Worm (Caenorhabditis elegans) whole organism, L1 larva: ENCODE measurements around the gene T09F3.5.

ENCODE experiments used
- C16A3.4 ChIP-seq: fragments of 150-350 bp; optimal IDR thresholded peaks from 2 replicates; lab custom pipeline; 2014; ENCODE audit warnings: missing biosample characterization, missing genetic modification characterization
- C34B4.2 ChIP-seq: sonication (generic microtip); optimal IDR thresholded peaks from 2 replicates; lab custom pipeline; 2017; ENCODE audit warnings: mild to moderate bottlenecking, missing genetic modification characterization, missing compliant biosample characterization
- F16B12.6 ChIP-seq: fragments of 150-350 bp; optimal IDR thresholded peaks from 2 replicates; lab custom pipeline; 2014; ENCODE audit warnings: missing biosample characterization, missing genetic modification characterization
- aha-1 ChIP-seq: fragments of 150-350 bp; optimal IDR thresholded peaks from 2 replicates; lab custom pipeline; 2014; ENCODE audit warnings: missing biosample characterization, missing genetic modification characterization
- aly-2 ChIP-seq: fragments of 150-350 bp; optimal IDR thresholded peaks from 2 replicates; lab custom pipeline; 2014; ENCODE audit warnings: missing biosample characterization, missing genetic modification characterization
- ama-1 ChIP-seq: fragments of 150-350 bp; optimal IDR thresholded peaks from 2 replicates; lab custom pipeline; 2014
- blmp-1 ChIP-seq: fragments of 150-350 bp; optimal IDR thresholded peaks from 2 replicates; lab custom pipeline; 2014; ENCODE audit warnings: missing biosample characterization, missing genetic modification characterization
- ceh-63 ChIP-seq: fragments of 200-800 bp; sonication (Bioruptor generic); optimal IDR thresholded peaks from 2 replicates; lab custom pipeline; 2018; ENCODE audit warnings: mild to moderate bottlenecking, missing genetic modification characterization, missing compliant biosample characterization
- ceh-8 ChIP-seq: fragments of 200-800 bp; sonication (Bioruptor generic); optimal IDR thresholded peaks from 2 replicates; lab custom pipeline; 2018; ENCODE audit warnings: mild to moderate bottlenecking, missing genetic modification characterization, moderate library complexity, missing compliant biosample characterization
- ceh-88 ChIP-seq: fragments of 200-800 bp; sonication (Bioruptor generic); IDR thresholded peaks from 2 replicates; pipeline ENCODE4 v1.3.6; 2022; ENCODE audit warnings: missing genetic modification characterization, missing compliant biosample characterization
- ceh-90 ChIP-seq: sonication (generic microtip); optimal IDR thresholded peaks from 2 replicates; lab custom pipeline; 2016; ENCODE audit warnings: missing genetic modification characterization, missing compliant biosample characterization
- ces-1 ChIP-seq: fragments of 150-350 bp; optimal IDR thresholded peaks from 2 replicates; lab custom pipeline; 2014; ENCODE audit warnings: missing biosample characterization, missing genetic modification reagents, missing genetic modification characterization
- dsc-1 ChIP-seq: sonication (generic microtip); optimal IDR thresholded peaks from 2 replicates; lab custom pipeline; 2016; ENCODE audit warnings: mild to moderate bottlenecking, missing genetic modification characterization, missing compliant biosample characterization
- egl-13 ChIP-seq: sonication (generic microtip); optimal IDR thresholded peaks from 2 replicates; lab custom pipeline; 2016; ENCODE audit warnings: missing genotype, missing genetic modification reagents, missing genetic modification characterization, missing compliant biosample characterization
- elt-3 ChIP-seq, 6 experiments: fragments of 150-350 bp in 1 of 6; sonication (generic microtip); optimal IDR thresholded peaks; 2 replicates each; lab custom pipeline; 2017 to 2018; ENCODE audit warnings: missing biosample characterization in 6 of 6, missing genetic modification characterization in 6 of 6, inconsistent platforms in 1 of 6
- ets-5 ChIP-seq: fragments of 200-800 bp; sonication (Bioruptor generic); IDR thresholded peaks from 2 replicates; pipeline ENCODE4 v1.3.6; 2022; ENCODE audit warnings: missing genetic modification characterization, missing compliant biosample characterization
- fkh-8 ChIP-seq: sonication (generic microtip); optimal IDR thresholded peaks from 2 replicates; lab custom pipeline; 2016; ENCODE audit warnings: mild to moderate bottlenecking, missing genetic modification characterization, missing compliant biosample characterization
- fos-1 ChIP-seq: fragments of 150-350 bp; optimal IDR thresholded peaks from 2 replicates; lab custom pipeline; 2014; ENCODE audit warnings: missing biosample characterization, missing genetic modification characterization
- grh-1 ChIP-seq: fragments of 200-800 bp; sonication (Bioruptor generic); IDR thresholded peaks from 2 replicates; pipeline ENCODE4 v1.3.6; 2022; ENCODE audit warnings: missing genetic modification reagents, missing genetic modification characterization, missing compliant biosample characterization
- hlh-17 ChIP-seq: fragments of 200-800 bp; sonication (Bioruptor generic); optimal IDR thresholded peaks from 2 replicates; lab custom pipeline; 2018; ENCODE audit warnings: missing genetic modification characterization, mild to moderate bottlenecking, missing compliant biosample characterization, moderate library complexity, borderline replicate concordance
- hlh-4 ChIP-seq: sonication (generic microtip); optimal IDR thresholded peaks from 2 replicates; lab custom pipeline; 2016; ENCODE audit warnings: mild to moderate bottlenecking, missing genetic modification characterization, missing compliant biosample characterization
- isw-1 ChIP-seq: fragments of 200-800 bp; sonication (Bioruptor generic); IDR thresholded peaks from 2 replicates; pipeline ENCODE4 v1.3.6; 2022; ENCODE audit warnings: missing genetic modification characterization, missing compliant biosample characterization
- jun-1 ChIP-seq: fragments of 150-350 bp; optimal IDR thresholded peaks from 2 replicates; lab custom pipeline; 2014; ENCODE audit warnings: missing biosample characterization, missing genetic modification reagents, missing genetic modification characterization
- lin-15B ChIP-seq: fragments of 150-350 bp; sonication (generic microtip); optimal IDR thresholded peaks from 3 replicates; lab custom pipeline; 2014; ENCODE audit warnings: missing biosample characterization, missing genetic modification characterization
- mab-9 ChIP-seq: fragments of 200-800 bp; sonication (Bioruptor generic); IDR thresholded peaks from 2 replicates; pipeline ENCODE4 v1.3.6; 2022; ENCODE audit warnings: missing genetic modification reagents, missing genetic modification characterization, missing compliant biosample characterization
- mdl-1 ChIP-seq, 2 experiments: fragments of 150-350 bp; optimal IDR thresholded peaks; 2 replicates each; lab custom pipeline; 2014 to 2017; ENCODE audit warnings: missing biosample characterization in 2 of 2, missing genetic modification characterization in 2 of 2, inconsistent platforms in 1 of 2
- mef-2 ChIP-seq: fragments of 150-350 bp; optimal IDR thresholded peaks from 2 replicates; lab custom pipeline; 2014; ENCODE audit warnings: missing biosample characterization, missing genetic modification characterization
- nhr-12 ChIP-seq: sonication (generic microtip); optimal IDR thresholded peaks from 2 replicates; lab custom pipeline; 2017; ENCODE audit warnings: missing biosample characterization, missing genetic modification characterization
- nhr-19 ChIP-seq: fragments of 200-800 bp; sonication (Bioruptor generic); conservative IDR thresholded peaks from 2 replicates; pipeline ENCODE4 v1.3.6; 2022; ENCODE audit warnings: missing genetic modification characterization, missing compliant biosample characterization
- nhr-237 ChIP-seq: fragments of 150-350 bp; optimal IDR thresholded peaks from 2 replicates; lab custom pipeline; 2014; ENCODE audit warnings: missing biosample characterization, missing genetic modification characterization
- nhr-28 ChIP-seq: fragments of 150-350 bp; optimal IDR thresholded peaks from 2 replicates; lab custom pipeline; 2014; ENCODE audit warnings: missing biosample characterization, missing genetic modification characterization
- nhr-47 ChIP-seq: sonication (generic microtip); optimal IDR thresholded peaks from 2 replicates; lab custom pipeline; 2016; ENCODE audit warnings: mild to moderate bottlenecking, missing genetic modification characterization, moderate library complexity, missing compliant biosample characterization
- nhr-84 ChIP-seq: sonication (generic microtip); optimal IDR thresholded peaks from 2 replicates; lab custom pipeline; 2017; ENCODE audit warnings: missing biosample characterization, missing genetic modification characterization
- pag-3 ChIP-seq: sonication (generic microtip); optimal IDR thresholded peaks from 2 replicates; lab custom pipeline; 2017; ENCODE audit warnings: missing genetic modification characterization, mild to moderate bottlenecking, missing compliant biosample characterization, antibody characterized with exemption, borderline replicate concordance; ENCODE audit not compliant: insufficient read depth
- skn-1 ChIP-seq: fragments of 150-350 bp; optimal IDR thresholded peaks from 2 replicates; lab custom pipeline; 2014; ENCODE audit warnings: missing biosample characterization, missing genetic modification characterization
- snpc-4 ChIP-seq: fragments of 150-350 bp; optimal IDR thresholded peaks from 2 replicates; lab custom pipeline; 2014; ENCODE audit warnings: missing biosample characterization, missing genetic modification characterization
- unc-130 ChIP-seq: fragments of 150-350 bp; optimal IDR thresholded peaks from 2 replicates; lab custom pipeline; 2017; ENCODE audit warnings: missing biosample characterization, missing genetic modification characterization, inconsistent platforms
- unc-30 ChIP-seq: sonication (generic microtip); optimal IDR thresholded peaks from 2 replicates; lab custom pipeline; 2017; ENCODE audit warnings: missing biosample characterization, missing genetic modification characterization
- unc-62 ChIP-seq: fragments of 150-350 bp; optimal IDR thresholded peaks from 2 replicates; lab custom pipeline; 2014; ENCODE audit warnings: missing biosample characterization, missing genetic modification reagents, missing genetic modification characterization
- unc-86 ChIP-seq: sonication (generic microtip); optimal IDR thresholded peaks from 2 replicates; lab custom pipeline; 2016; ENCODE audit warnings: missing genetic modification characterization, missing compliant biosample characterization
- unc-98 ChIP-seq: fragments of 200-800 bp; sonication (Bioruptor generic); IDR thresholded peaks from 2 replicates; pipeline ENCODE4 v1.3.6; 2022; ENCODE audit warnings: missing genetic modification characterization, missing compliant biosample characterization
- vab-15 ChIP-seq: sonication (generic microtip); optimal IDR thresholded peaks from 2 replicates; lab custom pipeline; 2017; ENCODE audit warnings: missing genotype, mild to moderate bottlenecking, missing genetic modification characterization, missing compliant biosample characterization
- xbp-1 ChIP-seq: sonication (generic microtip); optimal IDR thresholded peaks from 2 replicates; lab custom pipeline; 2016; ENCODE audit warnings: missing genetic modification characterization, missing compliant biosample characterization
- zag-1 ChIP-seq: fragments of 150-350 bp; optimal IDR thresholded peaks from 2 replicates; lab custom pipeline; 2014; ENCODE audit warnings: missing biosample characterization, missing genetic modification characterization
- ztf-4 ChIP-seq: fragments of 150-350 bp; optimal IDR thresholded peaks from 2 replicates; lab custom pipeline; 2014; ENCODE audit warnings: missing biosample characterization, missing genetic modification characterization

T09F3.5 gene

DNA sequence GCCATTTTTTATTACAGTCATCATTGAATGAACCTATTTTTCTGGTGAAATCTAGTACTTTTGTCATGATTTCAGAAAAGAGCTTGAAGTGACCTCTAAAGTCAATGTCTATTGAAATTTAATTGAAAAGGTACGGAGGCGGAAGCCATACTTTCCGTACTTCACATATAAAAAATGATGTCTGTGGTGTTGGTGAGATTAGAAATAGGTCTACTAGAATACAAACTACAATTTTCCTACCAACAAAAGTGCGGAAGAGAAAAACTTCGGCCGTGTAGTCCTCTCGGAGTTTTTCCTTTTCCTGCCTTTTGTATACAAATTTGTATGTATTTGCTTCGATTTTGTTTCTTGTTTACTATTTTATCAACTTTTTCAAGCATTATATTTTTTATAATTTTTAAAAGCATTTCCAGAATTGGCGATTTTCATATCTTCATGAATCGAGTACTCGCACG, 1.3 kb upstream of the T09F3.5 start, which contains the start of gene T09F3.4 (continued):
- peak; percentile 58 for TF ChIP-seq blmp-1
- peak; percentile 42 for TF ChIP-seq hlh-4 (tag; lab: Kevin White, UChicago)
- peak; percentile 75 for TF ChIP-seq nhr-19 (GFP tag; lab: Robert Waterston, UW)
- peak; percentile 48 for TF ChIP-seq isw-1 (GFP tag; lab: Robert Waterston, UW)
- TF ChIP-seq unc-30 (tag; lab: Kevin White, UChicago): no peak
- no peak for TF ChIP-seq zag-1 (tag; lab: Kevin White, UChicago)
- TF ChIP-seq aly-2: no peak
- TF ChIP-seq C34B4.2 (tag; lab: Kevin White, UChicago): no peak
- TF ChIP-seq ceh-63 (GFP tag; lab: Kevin White, UChicago): no peak
- no peak for TF ChIP-seq ceh-88 (GFP tag; lab: Robert Waterston, UW)
- TF ChIP-seq grh-1 (GFP tag; lab: Robert Waterston, UW): peak; percentile 34; the same call in 1 of the 2 replicates
- no peak for TF ChIP-seq fos-1 (tag; lab: Kevin White, UChicago)
- TF ChIP-seq xbp-1 (tag; lab: Kevin White, UChicago): peak; percentile 78
- no peak for TF ChIP-seq ets-5 (GFP tag; lab: Robert Waterston, UW)
- peak; percentile 23 for TF ChIP-seq F16B12.6
- TF ChIP-seq skn-1 (tag; lab: Kevin White, UChicago): peak; percentile 42
- peak; percentile 0 for TF ChIP-seq ztf-4 (tag; lab: Kevin White, UChicago)
- no peak for TF ChIP-seq ces-1
- no peak for TF ChIP-seq unc-62 (GFP tag; lab: Kevin White, UChicago)
- peak; percentile 37 for TF ChIP-seq snpc-4
- TF ChIP-seq dsc-1 (tag; lab: Kevin White, UChicago): peak; percentile 83
- peak; percentile 59 for TF ChIP-seq fkh-8 (tag; lab: Kevin White, UChicago)
- peak in 1 of 6 experiments; percentile 35 for TF ChIP-seq elt-3 (tag; optimal IDR thresholded peaks at IDR 0.05; lab: Kevin White, UChicago)
- no peak for TF ChIP-seq mef-2
- no peak for TF ChIP-seq pag-3 (tag; lab: Kevin White, UChicago)
- peak; percentile 68 for TF ChIP-seq egl-13 (tag; lab: Kevin White, UChicago)
- TF ChIP-seq nhr-237 (tag; lab: Kevin White, UChicago): no peak
- TF ChIP-seq lin-15B: peak; percentile 28
- TF ChIP-seq mab-9 (GFP tag; lab: Robert Waterston, UW): no peak
- TF ChIP-seq mdl-1 (tag; optimal IDR thresholded peaks at IDR 0.05; lab: Kevin White, UChicago): no peak
- no peak for TF ChIP-seq nhr-84 (tag; lab: Kevin White, UChicago)
- peak; percentile 81 for TF ChIP-seq nhr-47 (tag; lab: Kevin White, UChicago)
- no peak for TF ChIP-seq jun-1 (tag; lab: Kevin White, UChicago)
- TF ChIP-seq unc-86: peak; percentile 26
- peak; percentile 86 for TF ChIP-seq ceh-90 (tag; lab: Kevin White, UChicago)
- no peak for TF ChIP-seq aha-1
- no peak for TF ChIP-seq nhr-28 (tag; lab: Kevin White, UChicago)
- TF ChIP-seq hlh-17 (GFP tag; lab: Kevin White, UChicago): no peak
- no peak for TF ChIP-seq vab-15 (tag; lab: Kevin White, UChicago)
- no peak for TF ChIP-seq ceh-8
- TF ChIP-seq nhr-12 (tag; lab: Kevin White, UChicago): no peak
- no peak; the same call in 1 of the 2 replicates for TF ChIP-seq unc-98 (GFP tag; lab: Robert Waterston, UW)
- TF ChIP-seq ama-1 (lab: Kevin White, UChicago): no peak
- peak; percentile 44 for TF ChIP-seq unc-130 (tag; lab: Kevin White, UChicago)
- peak; percentile 38 for TF ChIP-seq C16A3.4 (tag; lab: Kevin White, UChicago)
